Worm (Caenorhabditis elegans): ENCODE results near the gene twk-43.

DNA sequence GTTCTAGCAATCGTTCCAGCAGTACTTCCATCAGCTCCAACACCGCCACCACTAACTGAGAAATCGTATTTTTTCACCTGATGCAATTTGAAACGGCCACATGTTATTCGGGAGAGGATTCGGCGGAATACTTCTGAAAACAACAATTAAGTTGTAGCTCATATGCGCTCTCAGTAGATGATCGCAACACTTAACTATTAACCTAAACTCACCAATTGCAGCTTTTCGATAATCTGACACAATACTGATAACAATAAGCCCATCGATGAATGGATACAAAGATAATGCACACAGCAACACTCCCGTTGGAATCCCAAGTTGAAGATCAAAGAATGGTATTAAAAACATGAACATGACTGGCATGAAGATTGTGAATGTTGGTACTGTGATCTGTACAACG, 8.0 kb upstream of the twk-43 start:
- no peak for TF ChIP-seq ceh-45 (GFP tag; IDR thresholded peaks at IDR 0.05)
- TF ChIP-seq fkh-10 (GFP tag; optimal IDR thresholded peaks at IDR 0.05): no peak

All from whole organism, late embryonic.